Fruit fly (Drosophila melanogaster) whole organism, pupa: ENCODE results near the gene CG31343.

Experiments
- CG10348 ChIP-seq: fragments of 200-800 bp; sonication (Bioruptor generic); IDR thresholded peaks from 2 replicates; pipeline ENCODE4 v1.3.6; 2022; ENCODE audit warnings: missing biosample characterization, missing genetic modification characterization
- CG12605 ChIP-seq: fragments of 200-800 bp; sonication (Bioruptor generic); IDR thresholded peaks from 2 replicates; pipeline ENCODE4 v1.3.6; 2022; ENCODE audit warnings: missing biosample characterization, missing genetic modification characterization
- CG13204 ChIP-seq: fragments of 200-800 bp; sonication (Bioruptor generic); optimal IDR thresholded peaks from 2 replicates; lab custom pipeline; 2018; ENCODE audit warnings: missing biosample characterization, mild to moderate bottlenecking, missing genetic modification characterization, moderate library complexity
- CG14655 ChIP-seq: fragments of 200-800 bp; sonication (Bioruptor generic); optimal IDR thresholded peaks from 3 replicates; lab custom pipeline; 2017; ENCODE audit warnings: mild to moderate bottlenecking, missing biosample characterization, missing genetic modification reagents, missing genetic modification characterization
- CG15710 ChIP-seq: fragments of 200-800 bp; sonication (Bioruptor generic); optimal IDR thresholded peaks from 2 replicates; lab custom pipeline; 2018; ENCODE audit warnings: missing biosample characterization, mild to moderate bottlenecking, missing genetic modification characterization, moderate library complexity
- CG17806 ChIP-seq: fragments of 200-800 bp; sonication (Bioruptor generic); optimal IDR thresholded peaks from 2 replicates; lab custom pipeline; 2018; ENCODE audit warnings: missing biosample characterization, mild to moderate bottlenecking, missing genetic modification characterization, moderate library complexity
- CG32121 ChIP-seq: fragments of 200-800 bp; sonication (Bioruptor generic); IDR thresholded peaks from 2 replicates; pipeline ENCODE4 v1.3.6; 2022; ENCODE audit warnings: missing biosample characterization, missing genetic modification characterization
- CG34367 ChIP-seq: fragments of 200-800 bp; sonication (Bioruptor generic); optimal IDR thresholded peaks from 2 replicates; lab custom pipeline; 2018; ENCODE audit warnings: missing biosample characterization, mild to moderate bottlenecking, missing genetic modification characterization
- CG4496 ChIP-seq: fragments of 200-800 bp; sonication (Bioruptor generic); IDR thresholded peaks from 3 replicates; pipeline ENCODE4 v1.3.6; 2022; ENCODE audit warnings: missing biosample characterization, missing genetic modification characterization
- CG8159 ChIP-seq: fragments of 200-800 bp; sonication (Bioruptor generic); optimal IDR thresholded peaks from 3 replicates; lab custom pipeline; 2018; ENCODE audit warnings: missing biosample characterization, mild to moderate bottlenecking, missing genetic modification characterization, moderate library complexity
- CG8301 ChIP-seq: fragments of 200-800 bp; sonication (Bioruptor generic); optimal IDR thresholded peaks from 2 replicates; lab custom pipeline; 2018; ENCODE audit warnings: missing biosample characterization, mild to moderate bottlenecking, missing genetic modification characterization
- CG9948 ChIP-seq: fragments of 200-800 bp; sonication (Bioruptor generic); optimal IDR thresholded peaks from 2 replicates; lab custom pipeline; 2018; ENCODE audit warnings: missing biosample characterization, mild to moderate bottlenecking, missing genetic modification characterization, moderate library complexity
- D1 ChIP-seq: fragments of 200-800 bp; sonication (Bioruptor generic); optimal IDR thresholded peaks from 2 replicates; lab custom pipeline; 2018; ENCODE audit warnings: missing biosample characterization, mild to moderate bottlenecking, missing genetic modification characterization, moderate library complexity
- EcR ChIP-seq: fragments of 200-800 bp; sonication (Bioruptor generic); optimal IDR thresholded peaks from 3 replicates; lab custom pipeline; 2019; ENCODE audit warnings: missing biosample characterization, missing genetic modification characterization, mild to moderate bottlenecking, moderate library complexity, missing genetic modification reagents
- Ets98B ChIP-seq: fragments of 200-800 bp; sonication (Bioruptor generic); IDR thresholded peaks from 2 replicates; pipeline ENCODE4 v1.3.6; 2022; ENCODE audit warnings: missing biosample characterization, missing genetic modification characterization
- Pif1A ChIP-seq: fragments of 200-800 bp; sonication (Bioruptor generic); optimal IDR thresholded peaks from 3 replicates; lab custom pipeline; 2016; ENCODE audit warnings: missing biosample characterization, missing genetic modification characterization
- Pif1B ChIP-seq: fragments of 200-800 bp; sonication (Bioruptor generic); optimal IDR thresholded peaks from 3 replicates; lab custom pipeline; 2016; ENCODE audit warnings: missing biosample characterization, missing genetic modification characterization
- Snoo ChIP-seq: fragments of 200-800 bp; sonication (Bioruptor generic); optimal IDR thresholded peaks from 3 replicates; lab custom pipeline; 2017; ENCODE audit warnings: missing biosample characterization, mild to moderate bottlenecking, missing genetic modification characterization, inconsistent platforms
- fd96Ca ChIP-seq: fragments of 200-800 bp; sonication (Bioruptor generic); IDR thresholded peaks from 3 replicates; pipeline ENCODE4 v1.3.6; 2022; ENCODE audit warnings: missing biosample characterization, missing genetic modification characterization
- gl ChIP-seq: fragments of 200-800 bp; sonication (Bioruptor generic); optimal IDR thresholded peaks from 2 replicates; lab custom pipeline; 2018; ENCODE audit warnings: missing biosample characterization, mild to moderate bottlenecking, missing genetic modification characterization
- rn ChIP-seq: fragments of 200-800 bp; sonication (Bioruptor generic); IDR thresholded peaks from 2 replicates; pipeline ENCODE4 v1.3.6; 2022; ENCODE audit warnings: missing biosample characterization, missing genetic modification characterization

CG31343 gene

dm6 chr3R:21775766-21776165 is 30.7 kb downstream of the CG31343 start, which contains the start of the genes GABA-B-R2 and CG6800:
Gene GABA-B-R2, minus strand, starts transcription at chr3R:21775840.
Gene CG6800, plus strand, starts transcription at chr3R:21776138.
- TF ChIP-seq CG4496 (GFP tag; lab: Robert Waterston, UW) (no peak), CG12605 (GFP tag; lab: Robert Waterston, UW) (peak; percentile 84)

- TF ChIP-seq CG17806 (tag; lab: Kevin White, UChicago) (no peak), CG10348 (GFP tag; lab: Robert Waterston, UW) (no peak), CG8159 (no peak), CG9948 (tag; lab: Kevin White, UChicago) (no peak), CG15710 (no peak), EcR (GFP tag; lab: Kevin White, UChicago) (no peak), Snoo (no peak), CG12605 (GFP tag; lab: Robert Waterston, UW) (no peak), CG8301 (tag; lab: Kevin White, UChicago) (no peak), CG13204 (GFP tag; lab: Kevin White, UChicago) (no peak), CG34367 (tag; lab: Kevin White, UChicago) (no peak), CG32121 (GFP tag; lab: Robert Waterston, UW) (no peak), CG4496 (GFP tag; lab: Robert Waterston, UW) (no peak), Pif1B (no peak), D1 (tag; lab: Kevin White, UChicago) (no peak), rn (no peak), fd96Ca (GFP tag; lab: Robert Waterston, UW) (no peak)
Observed at dm6 chr3R:21777660-21778059, 32.6 kb downstream of the CG31343 start, which contains the start of gene Polr1H. Gene Polr1H, minus strand, starts transcription at chr3R:21777847.

dm6 chr3R:21780086-21780485 is 35.0 kb downstream of the CG31343 start:
- peak; percentile 76 for TF ChIP-seq EcR (GFP tag; lab: Kevin White, UChicago)
- TF ChIP-seq CG8301 (tag; lab: Kevin White, UChicago), result no peak

- TF ChIP-seq Pif1B (peak; percentile 88), EcR (GFP tag; lab: Kevin White, UChicago) (peak; percentile 65), CG32121 (GFP tag; lab: Robert Waterston, UW) (peak; percentile 72), Pif1A (GFP tag; lab: Kevin White, UChicago) (peak; percentile 93), CG4496 (GFP tag; lab: Robert Waterston, UW) (peak; percentile 82), gl (peak; percentile 89), CG13204 (GFP tag; lab: Kevin White, UChicago) (peak; percentile 83), rn (peak; percentile 69), CG15710 (peak; percentile 95), CG10348 (GFP tag; lab: Robert Waterston, UW) (no peak), CG8301 (tag; lab: Kevin White, UChicago) (peak; percentile 87), fd96Ca (GFP tag; lab: Robert Waterston, UW) (peak; percentile 66; the same call in 2 of the 3 replicates), CG9948 (tag; lab: Kevin White, UChicago) (peak; percentile 93), CG8159 (peak; percentile 95), D1 (tag; lab: Kevin White, UChicago) (peak; percentile 86), Snoo (peak; percentile 92), CG34367 (tag; lab: Kevin White, UChicago) (peak; percentile 90), CG12605 (GFP tag; lab: Robert Waterston, UW) (peak; percentile 71), CG14655 (GFP tag; lab: Kevin White, UChicago) (peak; percentile 92), CG17806 (tag; lab: Kevin White, UChicago) (peak; percentile 95), Ets98B (GFP tag; lab: Robert Waterston, UW) (peak; percentile 72)
Observed at dm6 chr3R:21781448-21781847, 36.4 kb downstream of the CG31343 start.

- 0 out of 3 replicates have a peak, but pooled peaks have one; percentile 16 for TF ChIP-seq CG4496 (GFP tag; lab: Robert Waterston, UW)
- TF ChIP-seq rn, result no peak
- TF ChIP-seq EcR (GFP tag; lab: Kevin White, UChicago), result peak; percentile 93
- TF ChIP-seq CG13204 (GFP tag; lab: Kevin White, UChicago), result peak; percentile 20
- TF ChIP-seq, all 21 proteins: peak for 3
Observed at dm6 chr3R:21782295-21782922, 37.3 kb downstream of the CG31343 start, which contains the start of gene tsl. Gene tsl, minus strand, starts transcription at chr3R:21782536.

- TF ChIP-seq gl, result no peak
- no peak for TF ChIP-seq CG15710
- no peak for TF ChIP-seq CG12605 (GFP tag; lab: Robert Waterston, UW)
- TF ChIP-seq CG10348 (GFP tag; lab: Robert Waterston, UW), result no peak
- TF ChIP-seq Pif1A (GFP tag; lab: Kevin White, UChicago), result no peak
- no peak for TF ChIP-seq CG32121 (GFP tag; lab: Robert Waterston, UW)
- no peak for TF ChIP-seq CG8301 (tag; lab: Kevin White, UChicago)
- TF ChIP-seq CG17806 (tag; lab: Kevin White, UChicago), result no peak
- no peak for TF ChIP-seq CG4496 (GFP tag; lab: Robert Waterston, UW)
- no peak for TF ChIP-seq Snoo
- TF ChIP-seq CG13204 (GFP tag; lab: Kevin White, UChicago), result no peak
- no peak for TF ChIP-seq CG34367 (tag; lab: Kevin White, UChicago)
- TF ChIP-seq CG8159, result no peak
- TF ChIP-seq CG9948 (tag; lab: Kevin White, UChicago), result no peak
- TF ChIP-seq CG14655 (GFP tag; lab: Kevin White, UChicago), result no peak
- TF ChIP-seq D1 (tag; lab: Kevin White, UChicago), result no peak
- TF ChIP-seq, all 21 proteins: peak for 0
Observed at dm6 chr3R:21790392-21790791, 45.3 kb downstream of the CG31343 start.
